Fruit fly (Drosophila melanogaster): ENCODE results near the gene loh.

- TF ChIP-seq CG8478 (optimal IDR thresholded peaks at IDR 0.05) (no peak), CTCF (optimal IDR thresholded peaks at IDR 0.05) (no peak)
Measured at dm6 chr2L:10430802-10431476, 11.4 kb upstream of the loh start, which contains the start of the genes Bug22 and TfIIB.

All from S2 (cell line).